Worm (Caenorhabditis elegans) whole organism, mixed stage, embryonic: Measurements from ENCODE around the gene nhr-106.

Experiments used
- ceh-39 ChIP-seq: fragments of 150-350 bp; optimal IDR thresholded peaks from 2 replicates; lab custom pipeline; 2014; ENCODE audit warnings: missing biosample characterization, missing genetic modification characterization
- ceh-43 ChIP-seq: fragments of 200-800 bp; sonication (Bioruptor generic); optimal IDR thresholded peaks from 2 replicates; lab custom pipeline; 2018; ENCODE audit warnings: mild to moderate bottlenecking, missing genetic modification characterization, moderate library complexity, missing compliant biosample characterization
- ceh-83 ChIP-seq: fragments of 200-800 bp; sonication (Bioruptor generic); optimal IDR thresholded peaks from 2 replicates; lab custom pipeline; 2018; ENCODE audit warnings: mild to moderate bottlenecking, missing genetic modification characterization, missing compliant biosample characterization
- ces-1 ChIP-seq: fragments of 150-350 bp; optimal IDR thresholded peaks from 2 replicates; lab custom pipeline; 2014; ENCODE audit warnings: missing biosample characterization, missing genetic modification reagents, missing genetic modification characterization
- elt-3 ChIP-seq: fragments of 150-350 bp; optimal IDR thresholded peaks from 2 replicates; lab custom pipeline; 2014; ENCODE audit warnings: missing biosample characterization, missing genetic modification characterization
- hlh-1 ChIP-seq: fragments of 150-350 bp; optimal IDR thresholded peaks from 2 replicates; lab custom pipeline; 2014; ENCODE audit warnings: missing biosample characterization, missing genetic modification reagents, missing genetic modification characterization
- mep-1 ChIP-seq: fragments of 150-350 bp; optimal IDR thresholded peaks from 2 replicates; lab custom pipeline; 2017; ENCODE audit warnings: missing biosample characterization, missing genetic modification reagents, missing genetic modification characterization, inconsistent platforms
- nhr-12 ChIP-seq: fragments of 150-350 bp; optimal IDR thresholded peaks from 2 replicates; lab custom pipeline; 2014; ENCODE audit warnings: missing biosample characterization, missing genetic modification characterization
- nhr-76 ChIP-seq: sonication (generic microtip); optimal IDR thresholded peaks from 2 replicates; lab custom pipeline; 2017; ENCODE audit warnings: missing biosample characterization, missing genetic modification characterization
- pha-4 ChIP-seq: fragments of 150-350 bp; optimal IDR thresholded peaks from 2 replicates; lab custom pipeline; 2018; ENCODE audit warnings: missing biosample characterization, missing genetic modification reagents, missing genetic modification characterization
- unc-39 ChIP-seq: fragments of 150-350 bp; optimal IDR thresholded peaks from 2 replicates; lab custom pipeline; 2014; ENCODE audit warnings: missing biosample characterization, missing genetic modification characterization
- zip-8 ChIP-seq: fragments of 150-350 bp; optimal IDR thresholded peaks from 2 replicates; lab custom pipeline; 2014; ENCODE audit warnings: missing biosample characterization, missing genetic modification characterization
- ztf-11 ChIP-seq: fragments of 150-350 bp; optimal IDR thresholded peaks from 2 replicates; lab custom pipeline; 2014; ENCODE audit warnings: missing biosample characterization, missing genetic modification characterization

DNA sequence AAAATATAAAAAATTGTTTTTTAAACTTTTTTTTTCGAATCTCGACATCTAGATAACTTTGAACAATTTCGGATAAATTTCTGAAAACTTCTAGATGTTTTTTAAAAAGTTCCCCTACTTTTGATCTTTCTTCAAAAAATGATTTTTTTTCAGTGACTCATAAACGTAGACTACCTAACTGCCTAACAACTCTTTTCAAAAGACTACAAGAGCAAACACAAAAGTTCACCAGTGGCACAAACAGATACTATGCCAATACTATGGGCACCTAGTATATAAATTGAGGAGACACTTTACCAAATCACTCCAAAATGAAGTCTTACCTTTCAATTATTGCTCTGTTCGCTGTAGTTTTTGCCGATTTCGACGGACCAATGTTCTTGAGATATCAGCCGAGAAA lies 14.3 kb downstream of the nhr-106 start, which contains the start of gene srlf-35:
- TF ChIP-seq ztf-11 (tag; lab: Kevin White, UChicago), result no peak
- TF ChIP-seq zip-8 (tag; lab: Kevin White, UChicago), result no peak
- no peak for TF ChIP-seq nhr-12 (tag; lab: Kevin White, UChicago)
- no peak for TF ChIP-seq ceh-83 (GFP tag; lab: Kevin White, UChicago)
- TF ChIP-seq hlh-1 (tag; lab: Kevin White, UChicago), result no peak
- TF ChIP-seq mep-1, result no peak
- no peak for TF ChIP-seq ceh-43
- TF ChIP-seq pha-4 (tag; lab: Kevin White, UChicago), result no peak
- no peak for TF ChIP-seq nhr-76 (tag; lab: Kevin White, UChicago)
- no peak for TF ChIP-seq unc-39 (tag; lab: Kevin White, UChicago)
- no peak for TF ChIP-seq ceh-39 (tag; lab: Kevin White, UChicago)
- TF ChIP-seq elt-3 (tag; lab: Kevin White, UChicago), result no peak
- no peak for TF ChIP-seq ces-1 (GFP tag; lab: Kevin White, UChicago)
